Worm (Caenorhabditis elegans) whole organism, young adult: ENCODE results near the gene best-22.

Experiments used
- B0035.1 ChIP-seq: sonication (generic microtip); optimal IDR thresholded peaks from 2 replicates; lab custom pipeline; 2016; ENCODE audit warnings: missing genetic modification characterization, mild to moderate bottlenecking, missing compliant biosample characterization, missing genotype, missing genetic modification reagents
- B0336.3 ChIP-seq: fragments of 200-800 bp; sonication (Bioruptor generic); IDR thresholded peaks from 2 replicates; pipeline ENCODE4 v1.3.6; 2022; ENCODE audit warnings: missing genetic modification characterization, missing compliant biosample characterization
- C17E4.6 ChIP-seq: fragments of 200-800 bp; sonication (Bioruptor generic); IDR thresholded peaks from 2 replicates; pipeline ENCODE4 v1.3.6; 2022; ENCODE audit warnings: missing genetic modification reagents, missing genetic modification characterization, missing compliant biosample characterization
- F23B12.7 ChIP-seq: sonication (generic microtip); optimal IDR thresholded peaks from 2 replicates; lab custom pipeline; 2017; ENCODE audit warnings: missing genetic modification characterization, mild to moderate bottlenecking, missing compliant biosample characterization, antibody characterized with exemption, moderate library complexity; ENCODE audit not compliant: insufficient read depth
- F57C9.4 ChIP-seq: sonication (generic microtip); optimal IDR thresholded peaks from 2 replicates; lab custom pipeline; 2017; ENCODE audit warnings: mild to moderate bottlenecking, missing genetic modification characterization, missing compliant biosample characterization
- K11D2.4 ChIP-seq: fragments of 200-800 bp; sonication (Bioruptor generic); IDR thresholded peaks from 2 replicates; pipeline ENCODE4 v1.3.6; 2022; ENCODE audit warnings: missing genetic modification reagents, missing genetic modification characterization, missing compliant biosample characterization
- K12H6.12 ChIP-seq: fragments of 200-800 bp; sonication (Bioruptor generic); optimal IDR thresholded peaks from 2 replicates; lab custom pipeline; 2018; ENCODE audit warnings: mild to moderate bottlenecking, missing genetic modification characterization, missing compliant biosample characterization
- T07F8.4 ChIP-seq: sonication (generic microtip); optimal IDR thresholded peaks from 2 replicates; lab custom pipeline; 2016; ENCODE audit warnings: mild to moderate bottlenecking, missing genetic modification characterization, moderate library complexity, missing compliant biosample characterization
- T26A5.8 ChIP-seq: sonication (generic microtip); optimal IDR thresholded peaks from 2 replicates; lab custom pipeline; 2016; ENCODE audit warnings: missing genetic modification characterization, missing compliant biosample characterization
- Y56A3A.18 ChIP-seq: fragments of 200-800 bp; sonication (Bioruptor generic); IDR thresholded peaks from 2 replicates; pipeline ENCODE4 v1.3.6; 2022; ENCODE audit warnings: missing genetic modification reagents, missing genetic modification characterization, missing compliant biosample characterization
- akir-1 ChIP-seq: fragments of 200-800 bp; sonication (Bioruptor generic); optimal IDR thresholded peaks from 2 replicates; lab custom pipeline; 2018; ENCODE audit warnings: mild to moderate bottlenecking, missing genetic modification characterization, moderate library complexity, missing compliant biosample characterization
- ama-1 ChIP-seq, 3 experiments: fragments of 150-350 bp in 1 of 3; sonication (generic microtip) in 2 of 3; optimal IDR thresholded peaks; 2 replicates each; lab custom pipeline; 2014 to 2018; ENCODE audit warnings: missing biosample characterization in 2 of 3, missing genetic modification characterization in 2 of 3, missing genetic modification reagents in 2 of 3
- aptf-3 ChIP-seq: fragments of 200-800 bp; sonication (Bioruptor generic); IDR thresholded peaks from 2 replicates; pipeline ENCODE4 v1.3.6; 2022; ENCODE audit warnings: missing genetic modification characterization, missing compliant biosample characterization
- athp-1 ChIP-seq: sonication (generic microtip); optimal IDR thresholded peaks from 2 replicates; lab custom pipeline; 2017; ENCODE audit warnings: mild to moderate bottlenecking, missing genetic modification characterization, missing compliant biosample characterization
- attf-3 ChIP-seq: fragments of 200-800 bp; sonication (Bioruptor generic); conservative IDR thresholded peaks from 2 replicates; pipeline ENCODE4 v1.3.6; 2022; ENCODE audit warnings: missing genetic modification reagents, missing genetic modification characterization, missing compliant biosample characterization
- attf-5 ChIP-seq: fragments of 200-800 bp; sonication (Bioruptor generic); optimal IDR thresholded peaks from 2 replicates; lab custom pipeline; 2018; ENCODE audit warnings: mild to moderate bottlenecking, missing genetic modification characterization, missing compliant biosample characterization
- bed-2 ChIP-seq: fragments of 200-800 bp; sonication (Bioruptor generic); IDR thresholded peaks from 2 replicates; pipeline ENCODE4 v1.3.6; 2022; ENCODE audit warnings: missing genetic modification reagents, missing genetic modification characterization, missing compliant biosample characterization
- cebp-1 ChIP-seq, 2 experiments: fragments of 200-800 bp in 1 of 2; sonication (Bioruptor generic) in 1 of 2; sonication (generic microtip) in 1 of 2; IDR thresholded peaks in 1 of 2; optimal IDR thresholded peaks in 1 of 2; 2 replicates each; pipeline versions ENCODE4 v1.3.6 to Lab custom; 2017 to 2022; ENCODE audit warnings: missing compliant biosample characterization in 2 of 2, missing genetic modification characterization in 2 of 2, mild to moderate bottlenecking in 1 of 2, missing genetic modification reagents in 1 of 2, moderate library complexity in 1 of 2
- ceh-100 ChIP-seq: fragments of 200-800 bp; sonication (Bioruptor generic); IDR thresholded peaks from 2 replicates; pipeline ENCODE4 v1.3.6; 2022; ENCODE audit warnings: missing genetic modification reagents, missing genetic modification characterization, missing compliant biosample characterization
- ceh-27 ChIP-seq: fragments of 200-800 bp; sonication (Bioruptor generic); optimal IDR thresholded peaks from 2 replicates; lab custom pipeline; 2018; ENCODE audit warnings: mild to moderate bottlenecking, missing genetic modification characterization, moderate library complexity, missing compliant biosample characterization
- ceh-58 ChIP-seq: fragments of 200-800 bp; sonication (Bioruptor generic); IDR thresholded peaks from 2 replicates; pipeline ENCODE4 v1.3.6; 2022; ENCODE audit warnings: missing genetic modification characterization, missing compliant biosample characterization
- die-1 ChIP-seq: sonication (generic microtip); optimal IDR thresholded peaks from 2 replicates; lab custom pipeline; 2016; ENCODE audit warnings: missing genotype, mild to moderate bottlenecking, missing genetic modification characterization, missing compliant biosample characterization
- dox-1 ChIP-seq: fragments of 200-800 bp; sonication (Bioruptor generic); IDR thresholded peaks from 2 replicates; pipeline ENCODE4 v1.3.6; 2022; ENCODE audit warnings: missing genetic modification reagents, missing genetic modification characterization, missing compliant biosample characterization
- dpff-1 ChIP-seq: sonication (generic microtip); optimal IDR thresholded peaks from 2 replicates; lab custom pipeline; 2017; ENCODE audit warnings: mild to moderate bottlenecking, missing genetic modification characterization, missing compliant biosample characterization
- egl-44 ChIP-seq: fragments of 200-800 bp; sonication (Bioruptor generic); IDR thresholded peaks from 2 replicates; pipeline ENCODE4 v1.3.6; 2022; ENCODE audit warnings: missing genetic modification reagents, missing genetic modification characterization, missing compliant biosample characterization
- egrh-3 ChIP-seq: fragments of 200-800 bp; sonication (Bioruptor generic); IDR thresholded peaks from 2 replicates; pipeline ENCODE4 v1.3.6; 2022; ENCODE audit warnings: missing genetic modification reagents, missing genetic modification characterization, missing compliant biosample characterization
- gei-17 ChIP-seq: fragments of 200-800 bp; sonication (Bioruptor generic); optimal IDR thresholded peaks from 2 replicates; lab custom pipeline; 2018; ENCODE audit warnings: mild to moderate bottlenecking, missing genetic modification characterization, missing compliant biosample characterization
- lin-26 ChIP-seq: fragments of 200-800 bp; sonication (Bioruptor generic); IDR thresholded peaks from 2 replicates; pipeline ENCODE4 v1.3.6; 2022; ENCODE audit warnings: missing genetic modification reagents, missing genetic modification characterization, missing compliant biosample characterization
- lin-35 ChIP-seq, 3 experiments: fragments of 150-350 bp in 2 of 3; sonication (generic microtip) in 1 of 3; optimal IDR thresholded peaks; 2 replicates each; lab custom pipeline; 2014 to 2018; ENCODE audit warnings: missing biosample characterization in 3 of 3, missing genetic modification characterization in 3 of 3, missing genetic modification reagents in 3 of 3
- lin-54 ChIP-seq: fragments of 200-800 bp; sonication (Bioruptor generic); optimal IDR thresholded peaks from 2 replicates; lab custom pipeline; 2018; ENCODE audit warnings: mild to moderate bottlenecking, missing genetic modification characterization, missing compliant biosample characterization
- lir-1 ChIP-seq: fragments of 200-800 bp; sonication (Bioruptor generic); conservative IDR thresholded peaks from 2 replicates; pipeline ENCODE4 v1.3.6; 2022; ENCODE audit warnings: missing genetic modification reagents, missing genetic modification characterization, missing compliant biosample characterization
- lsl-1 ChIP-seq: fragments of 200-800 bp; sonication (Bioruptor generic); optimal IDR thresholded peaks from 2 replicates; lab custom pipeline; 2018; ENCODE audit warnings: mild to moderate bottlenecking, missing genetic modification characterization, moderate library complexity, missing compliant biosample characterization
- lsy-27 ChIP-seq: sonication (generic microtip); optimal IDR thresholded peaks from 2 replicates; lab custom pipeline; 2017; ENCODE audit warnings: missing genetic modification characterization, mild to moderate bottlenecking, missing compliant biosample characterization, antibody characterized with exemption, missing genotype, borderline replicate concordance; ENCODE audit not compliant: insufficient read depth
- madf-10 ChIP-seq: sonication (generic microtip); optimal IDR thresholded peaks from 2 replicates; lab custom pipeline; 2016; ENCODE audit warnings: mild to moderate bottlenecking, missing genetic modification characterization, missing compliant biosample characterization
- mcd-1 ChIP-seq: fragments of 200-800 bp; sonication (Bioruptor generic); IDR thresholded peaks from 2 replicates; pipeline ENCODE4 v1.3.6; 2022; ENCODE audit warnings: missing genetic modification reagents, missing genetic modification characterization, missing compliant biosample characterization
- mes-4 ChIP-seq: sonication (generic microtip); optimal IDR thresholded peaks from 2 replicates; lab custom pipeline; 2016; ENCODE audit warnings: missing genotype, missing genetic modification characterization, missing compliant biosample characterization
- nfya-1 ChIP-seq: sonication (generic microtip); optimal IDR thresholded peaks from 2 replicates; lab custom pipeline; 2017; ENCODE audit warnings: antibody characterized with exemption, missing compliant biosample characterization, missing genetic modification characterization, borderline replicate concordance; ENCODE audit not compliant: insufficient read depth
- nfya-2 ChIP-seq: fragments of 200-800 bp; sonication (Bioruptor generic); IDR thresholded peaks from 2 replicates; pipeline ENCODE4 v1.3.6; 2022; ENCODE audit warnings: missing genetic modification reagents, missing genetic modification characterization, missing compliant biosample characterization
- nfyb-1 ChIP-seq: fragments of 200-800 bp; sonication (Bioruptor generic); IDR thresholded peaks from 2 replicates; pipeline ENCODE4 v1.3.6; 2022; ENCODE audit warnings: missing genetic modification reagents, missing genetic modification characterization, missing compliant biosample characterization
- rcor-1 ChIP-seq: fragments of 200-800 bp; sonication (Bioruptor generic); IDR thresholded peaks from 2 replicates; pipeline ENCODE4 v1.3.6; 2022; ENCODE audit warnings: missing genetic modification reagents, missing genetic modification characterization, missing compliant biosample characterization
- sea-2 ChIP-seq: fragments of 200-800 bp; sonication (Bioruptor generic); IDR thresholded peaks from 2 replicates; pipeline ENCODE4 v1.3.6; 2022; ENCODE audit warnings: missing genetic modification characterization, missing compliant biosample characterization
- tlf-1 ChIP-seq: fragments of 200-800 bp; sonication (Bioruptor generic); optimal IDR thresholded peaks from 2 replicates; lab custom pipeline; 2018; ENCODE audit warnings: mild to moderate bottlenecking, missing genetic modification characterization, missing compliant biosample characterization
- unc-130 ChIP-seq: sonication (generic microtip); optimal IDR thresholded peaks from 2 replicates; lab custom pipeline; 2016; ENCODE audit warnings: missing genetic modification reagents, missing genetic modification characterization, missing compliant biosample characterization
- xnd-1 ChIP-seq: sonication (generic microtip); optimal IDR thresholded peaks from 2 replicates; lab custom pipeline; 2016; ENCODE audit warnings: missing genotype, missing genetic modification reagents, missing genetic modification characterization, missing compliant biosample characterization

Gene best-22

DNA sequence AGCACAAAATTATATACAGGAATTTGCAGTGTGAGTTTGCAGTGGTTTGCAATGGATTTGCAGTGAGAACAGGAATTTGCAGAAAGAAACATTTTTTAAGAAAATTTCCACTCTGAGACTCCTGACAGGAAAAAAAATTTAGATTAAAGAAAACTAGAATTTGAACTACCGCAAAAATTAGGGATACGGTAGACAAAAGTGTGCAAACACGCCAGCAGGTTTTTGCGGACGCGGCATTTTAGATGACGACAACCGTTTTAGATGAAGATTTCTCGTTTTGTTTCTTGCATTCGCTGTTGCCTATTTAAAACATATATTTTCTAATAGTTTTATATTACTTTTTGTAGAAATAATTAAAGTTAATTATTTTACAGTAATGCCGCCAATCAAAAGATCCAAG lies 22.1 kb downstream of the best-22 start, which contains the start of gene wdr-46 (continued):
- no peak for TF ChIP-seq cebp-1 (GFP tag; IDR thresholded peaks at IDR 0.05; lab: Robert Waterston, UW)
- TF ChIP-seq cebp-1 (tag; optimal IDR thresholded peaks at IDR 0.05; lab: Kevin White, UChicago): no peak
- no peak for TF ChIP-seq aptf-3 (GFP tag; lab: Robert Waterston, UW)
- no peak for TF ChIP-seq B0336.3
- peak; percentile 76 for TF ChIP-seq nfyb-1 (GFP tag; lab: Robert Waterston, UW)
- peak; percentile 54; the same call in 1 of the 2 replicates for TF ChIP-seq Y56A3A.18 (GFP tag; lab: Robert Waterston, UW)
- TF ChIP-seq F23B12.7 (tag; lab: Kevin White, UChicago): peak; percentile 34
- no peak for TF ChIP-seq F57C9.4 (tag; lab: Kevin White, UChicago)
- 0 out of 2 replicates have a peak, but pooled peaks have one; percentile 7 for TF ChIP-seq C17E4.6 (GFP tag; lab: Robert Waterston, UW)
- TF ChIP-seq lsy-27 (tag; lab: Kevin White, UChicago): no peak
- TF ChIP-seq mes-4 (tag; lab: Kevin White, UChicago): no peak
- no peak for TF ChIP-seq egrh-3 (GFP tag; lab: Robert Waterston, UW)
- TF ChIP-seq tlf-1 (GFP tag; lab: Kevin White, UChicago): no peak
- TF ChIP-seq dpff-1 (tag; lab: Kevin White, UChicago): no peak
- peak; percentile 20 for TF ChIP-seq gei-17 (GFP tag; lab: Kevin White, UChicago)
- TF ChIP-seq lin-26 (GFP tag; lab: Robert Waterston, UW): no peak
- no peak for TF ChIP-seq nfya-1 (tag; lab: Kevin White, UChicago)
- TF ChIP-seq akir-1 (GFP tag; lab: Kevin White, UChicago): no peak
- TF ChIP-seq lin-35 (GFP tag; optimal IDR thresholded peaks at IDR 0.05; lab: Kevin White, UChicago): peak; percentile 65 to 95 (median 79)
- no peak for TF ChIP-seq ceh-27 (GFP tag; lab: Kevin White, UChicago)
- no peak for TF ChIP-seq die-1
- peak; percentile 86 for TF ChIP-seq lsl-1 (GFP tag; lab: Kevin White, UChicago)
- TF ChIP-seq attf-3: no peak
- TF ChIP-seq unc-130 (GFP tag; lab: Kevin White, UChicago): no peak
- TF ChIP-seq B0035.1 (tag; lab: Kevin White, UChicago): no peak
- no peak for TF ChIP-seq rcor-1
- TF ChIP-seq lir-1 (GFP tag; lab: Robert Waterston, UW): no peak
- TF ChIP-seq sea-2 (GFP tag; lab: Robert Waterston, UW): no peak
- peak; percentile 71 for TF ChIP-seq mcd-1
- TF ChIP-seq lin-54 (GFP tag; lab: Kevin White, UChicago): peak; percentile 97
- no peak for TF ChIP-seq ama-1 (optimal IDR thresholded peaks at IDR 0.05; lab: Kevin White, UChicago)
- peak; percentile 42 to 64 for TF ChIP-seq ama-1 (GFP tag; optimal IDR thresholded peaks at IDR 0.05; lab: Kevin White, UChicago)
- TF ChIP-seq K12H6.12 (tag; lab: Kevin White, UChicago): no peak
- TF ChIP-seq dox-1 (GFP tag; lab: Robert Waterston, UW): peak; percentile 18; the same call in 1 of the 2 replicates
- TF ChIP-seq T07F8.4 (tag; lab: Kevin White, UChicago): no peak
- peak; percentile 31 for TF ChIP-seq madf-10 (tag; lab: Kevin White, UChicago)
- TF ChIP-seq bed-2 (GFP tag; lab: Robert Waterston, UW): no peak
- peak; percentile 17; the same call in 1 of the 2 replicates for TF ChIP-seq ceh-100 (GFP tag; lab: Robert Waterston, UW)
- TF ChIP-seq xnd-1 (tag; lab: Kevin White, UChicago): no peak
- no peak for TF ChIP-seq ceh-58
- peak; percentile 67 for TF ChIP-seq attf-5 (GFP tag; lab: Kevin White, UChicago)
- no peak for TF ChIP-seq T26A5.8
- TF ChIP-seq K11D2.4: peak; percentile 42; the same call in 1 of the 2 replicates
- no peak for TF ChIP-seq athp-1 (tag; lab: Kevin White, UChicago)
- TF ChIP-seq nfya-2 (GFP tag; lab: Robert Waterston, UW): no peak
- no peak for TF ChIP-seq egl-44 (GFP tag; lab: Robert Waterston, UW)
